Worm (Caenorhabditis elegans) whole organism, L3 larva: ENCODE results near the gene npr-17.
A peak's percentile ranks its signal among the peaks of the same experiment; 100 is the strongest.

Source experiments
- R02D3.7 ChIP-seq: fragments of 150-350 bp; optimal IDR thresholded peaks from 2 replicates; lab custom pipeline; 2014; ENCODE audit warnings: missing biosample characterization, missing genetic modification characterization
- aly-2 ChIP-seq: fragments of 150-350 bp; optimal IDR thresholded peaks from 2 replicates; lab custom pipeline; 2014; ENCODE audit warnings: missing biosample characterization, missing genetic modification characterization
- ama-1 ChIP-seq: fragments of 150-350 bp; optimal IDR thresholded peaks from 2 replicates; lab custom pipeline; 2018
- ceh-16 ChIP-seq: sonication (generic microtip); optimal IDR thresholded peaks from 2 replicates; lab custom pipeline; 2017; ENCODE audit warnings: missing biosample characterization, missing genetic modification characterization
- ceh-28 ChIP-seq: fragments of 150-350 bp; optimal IDR thresholded peaks from 2 replicates; lab custom pipeline; 2014; ENCODE audit warnings: missing biosample characterization, missing genetic modification reagents, missing genetic modification characterization
- ceh-82 ChIP-seq: fragments of 150-350 bp; optimal IDR thresholded peaks from 2 replicates; lab custom pipeline; 2014; ENCODE audit warnings: missing biosample characterization, missing genetic modification characterization
- ceh-9 ChIP-seq: sonication (generic microtip); optimal IDR thresholded peaks from 2 replicates; lab custom pipeline; 2018; ENCODE audit warnings: missing biosample characterization, missing genetic modification characterization
- egl-27 ChIP-seq: sonication (generic microtip); optimal IDR thresholded peaks from 4 replicates; lab custom pipeline; 2017; ENCODE audit warnings: missing biosample characterization, missing genetic modification reagents, missing genetic modification characterization
- egl-5 ChIP-seq: fragments of 150-350 bp; optimal IDR thresholded peaks from 2 replicates; lab custom pipeline; 2017; ENCODE audit warnings: missing biosample characterization, missing genetic modification reagents, missing genetic modification characterization, inconsistent platforms
- elt-1 ChIP-seq: fragments of 150-350 bp; optimal IDR thresholded peaks from 2 replicates; lab custom pipeline; 2014; ENCODE audit warnings: missing biosample characterization, missing genetic modification characterization
- elt-2 ChIP-seq: sonication (generic microtip); optimal IDR thresholded peaks from 2 replicates; lab custom pipeline; 2016; ENCODE audit warnings: missing genetic modification reagents, mild to moderate bottlenecking, missing genetic modification characterization, missing compliant biosample characterization
- elt-3 ChIP-seq, 3 experiments: fragments of 150-350 bp in 1 of 3; sonication (generic microtip) in 2 of 3; optimal IDR thresholded peaks; 2 replicates in 2 of 3; 4 replicates in 1 of 3; lab custom pipeline; 2014 to 2017; ENCODE audit warnings: missing biosample characterization in 3 of 3, missing genetic modification characterization in 3 of 3
- fkh-10 ChIP-seq: sonication (generic microtip); optimal IDR thresholded peaks from 2 replicates; lab custom pipeline; 2017; ENCODE audit warnings: missing biosample characterization, missing genetic modification reagents, missing genetic modification characterization
- fos-1 ChIP-seq: fragments of 150-350 bp; optimal IDR thresholded peaks from 2 replicates; lab custom pipeline; 2014; ENCODE audit warnings: missing biosample characterization, missing genetic modification characterization
- hmg-11 ChIP-seq: sonication (generic microtip); optimal IDR thresholded peaks from 2 replicates; lab custom pipeline; 2016; ENCODE audit warnings: missing genetic modification characterization, missing compliant biosample characterization
- jun-1 ChIP-seq: fragments of 150-350 bp; optimal IDR thresholded peaks from 2 replicates; lab custom pipeline; 2014; ENCODE audit warnings: missing biosample characterization, missing genetic modification reagents, missing genetic modification characterization
- lin-15B ChIP-seq: fragments of 150-350 bp; optimal IDR thresholded peaks from 2 replicates; lab custom pipeline; 2014; ENCODE audit warnings: missing biosample characterization, missing genetic modification characterization
- lin-39 ChIP-seq: fragments of 150-350 bp; optimal IDR thresholded peaks from 2 replicates; lab custom pipeline; 2018; ENCODE audit warnings: missing biosample characterization, missing genetic modification reagents, missing genetic modification characterization
- lsy-12 ChIP-seq: sonication (generic microtip); optimal IDR thresholded peaks from 2 replicates; lab custom pipeline; 2016; ENCODE audit warnings: mild to moderate bottlenecking, missing genetic modification characterization, missing compliant biosample characterization
- mdl-1 ChIP-seq: fragments of 150-350 bp; optimal IDR thresholded peaks from 2 replicates; lab custom pipeline; 2014; ENCODE audit warnings: missing biosample characterization, missing genetic modification characterization
- mml-1 ChIP-seq: fragments of 150-350 bp; sonication (generic microtip); optimal IDR thresholded peaks from 3 replicates; lab custom pipeline; 2014; ENCODE audit warnings: missing biosample characterization, missing genetic modification characterization
- nfya-1 ChIP-seq: sonication (generic microtip); optimal IDR thresholded peaks from 2 replicates; lab custom pipeline; 2017; ENCODE audit warnings: missing genetic modification characterization, mild to moderate bottlenecking, missing compliant biosample characterization, antibody characterized with exemption, moderate library complexity; ENCODE audit not compliant: insufficient read depth
- nhr-11 ChIP-seq: fragments of 150-350 bp; optimal IDR thresholded peaks from 2 replicates; lab custom pipeline; 2014; ENCODE audit warnings: missing biosample characterization, missing genetic modification characterization
- nhr-12 ChIP-seq: fragments of 150-350 bp; optimal IDR thresholded peaks from 2 replicates; lab custom pipeline; 2014; ENCODE audit warnings: missing biosample characterization, missing genetic modification characterization
- nhr-23 ChIP-seq: fragments of 150-350 bp; optimal IDR thresholded peaks from 2 replicates; lab custom pipeline; 2014; ENCODE audit warnings: missing biosample characterization, missing genetic modification reagents, missing genetic modification characterization
- nhr-237 ChIP-seq: fragments of 150-350 bp; optimal IDR thresholded peaks from 2 replicates; lab custom pipeline; 2014; ENCODE audit warnings: missing biosample characterization, missing genetic modification characterization
- nhr-25 ChIP-seq: sonication (generic microtip); optimal IDR thresholded peaks from 2 replicates; lab custom pipeline; 2017; ENCODE audit warnings: missing biosample characterization, missing genetic modification characterization
- nhr-28 ChIP-seq: fragments of 150-350 bp; optimal IDR thresholded peaks from 2 replicates; lab custom pipeline; 2014; ENCODE audit warnings: missing biosample characterization, missing genetic modification characterization
- nhr-43 ChIP-seq: sonication (generic microtip); optimal IDR thresholded peaks from 2 replicates; lab custom pipeline; 2016; ENCODE audit warnings: mild to moderate bottlenecking, missing genetic modification characterization, missing compliant biosample characterization; ENCODE audit not compliant: poor library complexity, severe bottlenecking
- nhr-76 ChIP-seq: fragments of 150-350 bp; sonication (generic microtip); optimal IDR thresholded peaks from 5 replicates; lab custom pipeline; 2014; ENCODE audit warnings: missing biosample characterization, missing genetic modification characterization
- nhr-77 ChIP-seq: fragments of 150-350 bp; optimal IDR thresholded peaks from 2 replicates; lab custom pipeline; 2014; ENCODE audit warnings: missing biosample characterization, missing genetic modification characterization
- pha-4 ChIP-seq: fragments of 150-350 bp; optimal IDR thresholded peaks from 2 replicates; lab custom pipeline; 2014; ENCODE audit warnings: missing biosample characterization, missing genetic modification reagents, missing genetic modification characterization
- pqm-1 ChIP-seq: fragments of 150-350 bp; optimal IDR thresholded peaks from 2 replicates; lab custom pipeline; 2017; ENCODE audit warnings: missing biosample characterization, missing genetic modification characterization, inconsistent platforms
- skn-1 ChIP-seq: fragments of 150-350 bp; optimal IDR thresholded peaks from 2 replicates; lab custom pipeline; 2014; ENCODE audit warnings: missing biosample characterization, missing genetic modification characterization
- snpc-4 ChIP-seq: fragments of 150-350 bp; optimal IDR thresholded peaks from 2 replicates; lab custom pipeline; 2014; ENCODE audit warnings: missing biosample characterization, missing genetic modification characterization
- tbx-2 ChIP-seq: sonication (generic microtip); optimal IDR thresholded peaks from 2 replicates; lab custom pipeline; 2016; ENCODE audit warnings: mild to moderate bottlenecking, missing genetic modification characterization, missing compliant biosample characterization
- unc-62 ChIP-seq: fragments of 150-350 bp; sonication (generic microtip); optimal IDR thresholded peaks from 4 replicates; lab custom pipeline; 2014; ENCODE audit warnings: missing biosample characterization, missing genetic modification reagents, missing genetic modification characterization
- zag-1 ChIP-seq: fragments of 150-350 bp; optimal IDR thresholded peaks from 2 replicates; lab custom pipeline; 2014; ENCODE audit warnings: missing biosample characterization, missing genetic modification characterization
- ztf-4 ChIP-seq: fragments of 150-350 bp; optimal IDR thresholded peaks from 2 replicates; lab custom pipeline; 2014; ENCODE audit warnings: missing biosample characterization, missing genetic modification characterization

The npr-17 gene

ce11 chrIII:7973201-7973767, 23.0 kb downstream of the npr-17 start, which contains the start of the genes eef-1B.1 and aco-2:
Gene eef-1B.1 (minus strand): TSS chrIII:7973386.
Gene aco-2 (plus strand): TSS chrIII:7973717.
- TF ChIP-seq snpc-4 (peak; percentile 85), ceh-82 (tag; lab: Kevin White, UChicago) (peak; percentile 73), fos-1 (tag; lab: Kevin White, UChicago) (no peak), pha-4 (tag; lab: Kevin White, UChicago) (peak; percentile 96), hmg-11 (peak; percentile 92), ceh-28 (tag; lab: Kevin White, UChicago) (peak; percentile 75), elt-2 (peak; percentile 78), ama-1 (lab: Kevin White, UChicago) (peak; percentile 86), ztf-4 (tag; lab: Kevin White, UChicago) (peak; percentile 11), fkh-10 (GFP tag; lab: Kevin White, UChicago) (peak; percentile 54), nfya-1 (tag; lab: Kevin White, UChicago) (peak; percentile 92), lin-15B (tag; lab: Kevin White, UChicago) (peak; percentile 95), zag-1 (tag; lab: Kevin White, UChicago) (no peak), nhr-25 (tag; lab: Kevin White, UChicago) (peak; percentile 97), tbx-2 (tag; lab: Kevin White, UChicago) (peak; percentile 72), mdl-1 (tag; lab: Kevin White, UChicago) (peak; percentile 45), nhr-11 (tag; lab: Kevin White, UChicago) (peak; percentile 36), nhr-237 (no peak), elt-3 (tag; optimal IDR thresholded peaks at IDR 0.05; lab: Kevin White, UChicago) (no peak), nhr-12 (tag; lab: Kevin White, UChicago) (no peak), nhr-23 (tag; lab: Kevin White, UChicago) (peak; percentile 98), aly-2 (peak; percentile 37), lin-39 (peak; percentile 97), pqm-1 (tag; lab: Kevin White, UChicago) (peak; percentile 82), nhr-43 (peak; percentile 89), elt-1 (tag; lab: Kevin White, UChicago) (peak; percentile 28), jun-1 (tag; lab: Kevin White, UChicago) (peak; percentile 89), ceh-9 (no peak), ceh-16 (tag; lab: Kevin White, UChicago) (no peak), lsy-12 (peak; percentile 91), skn-1 (tag; lab: Kevin White, UChicago) (peak; percentile 85), R02D3.7 (peak; percentile 85), egl-5 (tag; lab: Kevin White, UChicago) (peak; percentile 85)
- TF ChIP-seq, all 47 proteins: peak for 26

- TF ChIP-seq nhr-237 = no peak
- TF ChIP-seq ztf-4 (tag; lab: Kevin White, UChicago) = no peak
- no peak for TF ChIP-seq elt-1 (tag; lab: Kevin White, UChicago)
- no peak for TF ChIP-seq jun-1 (tag; lab: Kevin White, UChicago)
- no peak for TF ChIP-seq lin-15B (tag; lab: Kevin White, UChicago)
- TF ChIP-seq ama-1 (lab: Kevin White, UChicago) = no peak
- TF ChIP-seq aly-2 = no peak
- no peak for TF ChIP-seq nhr-77 (tag; lab: Kevin White, UChicago)
- no peak for TF ChIP-seq nhr-76 (tag; lab: Kevin White, UChicago)
- no peak for TF ChIP-seq nhr-12 (tag; lab: Kevin White, UChicago)
- no peak for TF ChIP-seq egl-27 (tag; lab: Kevin White, UChicago)
- TF ChIP-seq elt-3 (tag; optimal IDR thresholded peaks at IDR 0.05; lab: Kevin White, UChicago) = no peak
- no peak for TF ChIP-seq nhr-25 (tag; lab: Kevin White, UChicago)
- TF ChIP-seq egl-5 (tag; lab: Kevin White, UChicago) = no peak
- TF ChIP-seq elt-2 = no peak
These were observed 23.6 kb downstream of the npr-17 start for ce11 chrIII:7972687-7973086.

- TF ChIP-seq nhr-77 (tag; lab: Kevin White, UChicago) (no peak), ceh-9 (no peak), lin-39 (no peak), nhr-237 (no peak), nhr-12 (tag; lab: Kevin White, UChicago) (no peak), ztf-4 (tag; lab: Kevin White, UChicago) (no peak), ceh-16 (tag; lab: Kevin White, UChicago) (no peak), skn-1 (tag; lab: Kevin White, UChicago) (no peak), jun-1 (tag; lab: Kevin White, UChicago) (no peak), mml-1 (tag; lab: Kevin White, UChicago) (no peak), nhr-28 (tag; lab: Kevin White, UChicago) (no peak), unc-62 (GFP tag; lab: Kevin White, UChicago) (no peak), nhr-25 (tag; lab: Kevin White, UChicago) (no peak)
These were observed 24.2 kb downstream of the npr-17 start, which contains the start of gene F54H12.5 for ce11 chrIII:7972061-7972460. Gene F54H12.5 (minus strand): TSS chrIII:7972161.
